Worm (Caenorhabditis elegans): ENCODE results near the gene acy-3.

The acy-3 gene

DNA sequence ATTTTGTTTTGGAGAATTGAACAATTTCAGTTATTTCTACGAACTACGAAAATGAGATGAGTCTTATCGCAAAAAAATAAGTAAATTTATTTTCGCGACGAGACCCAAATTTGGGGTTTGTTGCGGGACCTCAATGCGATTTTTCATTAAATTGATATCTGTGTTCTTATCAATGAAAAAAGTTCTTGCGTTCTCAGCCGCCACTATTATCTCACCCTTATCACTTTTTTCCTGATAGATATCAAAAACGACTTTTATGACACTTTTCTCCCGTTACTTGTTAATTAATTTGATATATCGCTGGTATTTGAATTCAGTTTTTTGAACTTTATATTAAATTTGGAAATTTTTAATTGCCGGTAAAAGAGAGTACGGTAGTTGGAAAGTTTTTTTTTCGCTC lies 42.9 kb downstream of the acy-3 start:
- TF ChIP-seq nhr-77 (tag; optimal IDR thresholded peaks at IDR 0.05) (no peak), sptf-1 (tag; optimal IDR thresholded peaks at IDR 0.05) (no peak), fkh-4 (tag; optimal IDR thresholded peaks at IDR 0.05; ENCODE audit: borderline replicate concordance) (no peak), pax-3 (tag; optimal IDR thresholded peaks at IDR 0.05) (no peak), efl-3 (GFP tag; optimal IDR thresholded peaks at IDR 0.05) (no peak), tbx-2 (tag; optimal IDR thresholded peaks at IDR 0.05) (no peak), xbp-1 (tag; optimal IDR thresholded peaks at IDR 0.05) (no peak), mep-1 (tag; optimal IDR thresholded peaks at IDR 0.05) (no peak), sox-4 (tag; optimal IDR thresholded peaks at IDR 0.05) (no peak)

DNA sequence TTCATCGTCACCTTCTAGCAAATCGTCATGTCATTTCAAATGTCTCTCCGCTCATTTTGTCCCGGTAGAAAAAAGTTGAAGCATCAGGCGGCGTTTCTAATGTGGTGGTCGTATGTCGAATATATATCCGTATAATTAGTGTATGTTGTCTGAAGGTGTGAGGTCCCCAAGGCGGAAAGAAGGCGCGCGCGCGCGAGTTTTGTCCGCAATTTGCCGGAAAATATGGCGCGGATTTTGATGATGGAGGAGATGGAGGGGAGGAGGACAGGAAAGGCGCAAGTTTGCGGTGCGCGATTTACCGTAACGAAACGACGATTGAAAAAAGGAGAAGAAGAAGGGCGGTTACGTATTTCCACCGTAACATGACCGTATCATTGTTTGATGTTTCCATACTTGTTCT lies 44.2 kb downstream of the acy-3 start:
- no peak for TF ChIP-seq swsn-7 (tag; optimal IDR thresholded peaks at IDR 0.05)
- TF ChIP-seq C16A3.4 (tag; optimal IDR thresholded peaks at IDR 0.05): no peak
- no peak for TF ChIP-seq nhr-84 (tag; optimal IDR thresholded peaks at IDR 0.05)
- no peak for TF ChIP-seq sox-4 (tag; optimal IDR thresholded peaks at IDR 0.05)
- no peak for TF ChIP-seq ama-1 (optimal IDR thresholded peaks at IDR 0.05)
- TF ChIP-seq ztf-11 (tag; optimal IDR thresholded peaks at IDR 0.05): no peak
- TF ChIP-seq ceh-8 (GFP tag; optimal IDR thresholded peaks at IDR 0.05): no peak
- no peak for TF ChIP-seq unc-130 (tag; optimal IDR thresholded peaks at IDR 0.05)
- TF ChIP-seq unc-62 (GFP tag; optimal IDR thresholded peaks at IDR 0.05): no peak
- TF ChIP-seq efl-1 (optimal IDR thresholded peaks at IDR 0.05): no peak
- no peak for TF ChIP-seq efl-1 (GFP tag; optimal IDR thresholded peaks at IDR 0.05 in 1 of 2)

DNA sequence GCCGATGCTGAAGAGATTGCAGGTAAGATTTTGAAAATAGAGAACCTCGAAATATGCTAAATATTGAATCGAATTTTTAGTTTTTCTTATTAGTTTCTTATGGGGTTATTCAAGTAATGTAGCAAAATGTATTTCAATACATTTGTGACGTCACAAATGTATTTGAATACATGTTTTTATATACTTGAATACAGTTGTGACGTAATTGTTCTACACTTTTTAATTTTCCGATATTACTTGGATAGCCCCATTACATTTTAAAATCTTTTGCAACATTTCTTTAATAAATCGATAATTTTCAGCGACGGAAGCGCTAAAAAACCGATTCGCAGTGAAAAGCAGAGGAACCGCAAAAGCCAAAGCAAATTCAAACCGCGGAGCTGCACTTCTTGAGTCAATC lies 47.9 kb downstream of the acy-3 start:
- no peak for TF ChIP-seq aly-2 (tag; optimal IDR thresholded peaks at IDR 0.05)
- TF ChIP-seq nhr-12 (tag; optimal IDR thresholded peaks at IDR 0.05): no peak
- TF ChIP-seq lin-15B (tag; optimal IDR thresholded peaks at IDR 0.05): no peak
- no peak for TF ChIP-seq elt-2 (tag; optimal IDR thresholded peaks at IDR 0.05)
- no peak for TF ChIP-seq sup-37 (GFP tag; optimal IDR thresholded peaks at IDR 0.05)
- no peak for TF ChIP-seq lin-14 (GFP tag; optimal IDR thresholded peaks at IDR 0.05)
- no peak for TF ChIP-seq lsy-2 (tag; optimal IDR thresholded peaks at IDR 0.05)
- no peak for TF ChIP-seq nhr-20 (tag; optimal IDR thresholded peaks at IDR 0.05)
- no peak for TF ChIP-seq aha-1 (tag; optimal IDR thresholded peaks at IDR 0.05)
- TF ChIP-seq mep-1 (tag; optimal IDR thresholded peaks at IDR 0.05): no peak
- TF ChIP-seq nhr-84 (tag; optimal IDR thresholded peaks at IDR 0.05): no peak

DNA sequence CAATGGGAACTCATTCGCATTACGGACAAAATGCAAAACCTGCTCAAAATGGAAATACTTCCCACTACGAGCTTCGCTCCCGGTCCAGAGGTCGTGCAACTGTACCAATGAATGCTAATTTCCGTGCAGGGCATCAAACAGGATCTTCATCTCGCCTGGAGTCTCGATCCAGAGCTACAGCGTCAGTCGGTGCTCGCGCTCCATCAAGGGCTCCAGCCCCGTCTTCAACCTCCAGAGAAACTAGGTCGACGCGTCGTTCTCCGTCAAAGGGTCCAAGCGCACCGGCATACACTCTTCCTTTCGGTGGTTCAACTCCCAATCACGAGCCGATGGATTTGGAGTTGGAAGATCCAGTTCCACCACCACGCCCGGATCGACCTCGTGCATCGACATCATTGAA lies 48.5 kb downstream of the acy-3 start:
- TF ChIP-seq efl-1 (optimal IDR thresholded peaks at IDR 0.05) (no peak), efl-1 (GFP tag; optimal IDR thresholded peaks at IDR 0.05 in 1 of 2) (peak in 1 of 2 experiments; percentile 35), ets-5 (GFP tag; IDR thresholded peaks at IDR 0.05) (no peak), sup-37 (GFP tag; optimal IDR thresholded peaks at IDR 0.05) (no peak), snpc-4 (tag; optimal IDR thresholded peaks at IDR 0.05) (no peak), vab-15 (tag; optimal IDR thresholded peaks at IDR 0.05) (no peak)

DNA sequence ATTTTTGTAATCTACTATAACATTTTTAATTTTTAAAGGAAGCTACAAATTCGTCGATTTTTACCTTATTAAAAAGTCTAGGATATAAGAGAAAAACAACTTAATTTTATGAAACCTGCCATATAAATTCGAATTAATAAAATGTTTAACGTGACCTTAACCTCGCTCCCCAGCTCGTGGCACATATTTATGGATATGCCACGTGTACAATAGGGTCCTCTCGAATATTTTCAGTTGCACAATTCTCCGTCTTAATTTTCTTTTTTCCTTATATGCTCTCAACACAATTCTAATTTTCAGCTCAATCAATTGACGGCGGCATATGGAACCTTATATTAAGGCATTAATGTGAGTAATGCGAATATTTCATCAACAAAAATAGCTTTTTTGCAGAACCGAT lies 50.0 kb downstream of the acy-3 start, which contains the start of gene F34D10.4:
Gene F34D10.4 (plus strand): TSS at position 301 of the 400 bp plus-strand sequence.
- TF ChIP-seq hpl-2 (GFP tag; optimal IDR thresholded peaks at IDR 0.05) (peak; percentile 30), dpl-1 (GFP tag; optimal IDR thresholded peaks at IDR 0.05) (no peak)

DNA sequence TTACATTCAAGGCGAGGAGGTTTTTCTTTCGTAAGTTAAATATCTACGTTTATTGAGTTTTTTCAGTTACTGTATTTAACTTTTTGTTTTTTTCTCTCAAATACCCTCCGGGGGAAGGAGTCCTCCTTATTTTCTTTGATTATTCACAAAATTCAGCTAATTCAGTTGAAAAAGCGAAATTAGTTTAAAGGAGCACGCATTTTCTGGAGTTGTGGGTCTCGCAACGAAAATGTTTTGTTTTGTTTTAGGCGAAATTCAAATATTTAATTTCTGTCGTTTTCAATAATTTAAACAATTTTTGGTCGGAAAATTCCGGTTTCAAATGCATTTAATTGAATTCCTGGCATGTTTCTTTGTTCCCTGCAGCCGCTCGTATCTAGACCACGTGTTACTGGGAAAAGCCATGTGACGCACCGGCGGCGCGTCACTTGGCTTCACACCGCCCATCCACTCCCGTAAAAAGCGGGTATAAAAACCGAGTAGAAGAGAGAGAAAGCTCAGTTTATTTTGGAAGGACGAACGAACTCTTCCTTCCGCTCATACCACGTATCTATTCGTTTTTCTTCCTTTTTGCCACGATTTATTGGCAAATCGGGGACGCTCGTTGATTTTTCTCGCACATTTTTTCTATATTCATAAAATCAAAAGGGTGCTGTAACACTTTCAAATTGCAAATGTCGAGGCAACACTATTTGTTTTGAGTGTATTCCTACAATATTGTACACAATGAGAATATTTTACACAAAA lies 50.6 kb downstream of the acy-3 start:
- no peak for TF ChIP-seq nhr-77 (tag; optimal IDR thresholded peaks at IDR 0.05)
- TF ChIP-seq lin-39 (tag; optimal IDR thresholded peaks at IDR 0.05): no peak
- no peak for TF ChIP-seq ceh-88 (GFP tag; IDR thresholded peaks at IDR 0.05)
- TF ChIP-seq snpc-4 (tag; optimal IDR thresholded peaks at IDR 0.05): no peak
- no peak for TF ChIP-seq unc-98 (GFP tag; IDR thresholded peaks at IDR 0.05)
- TF ChIP-seq ets-5 (GFP tag; IDR thresholded peaks at IDR 0.05): no peak
- no peak for TF ChIP-seq irx-1 (tag; optimal IDR thresholded peaks at IDR 0.05)
- no peak for TF ChIP-seq nhr-28 (tag; optimal IDR thresholded peaks at IDR 0.05)
- no peak for TF ChIP-seq nhr-90 (tag; optimal IDR thresholded peaks at IDR 0.05; ENCODE audit: poor library complexity)
- TF ChIP-seq efl-3 (GFP tag; optimal IDR thresholded peaks at IDR 0.05): no peak
- TF ChIP-seq nhr-71 (tag; optimal IDR thresholded peaks at IDR 0.05): peak; percentile 58
- TF ChIP-seq alr-1 (tag; optimal IDR thresholded peaks at IDR 0.05; ENCODE audit: borderline replicate concordance): no peak
- no peak for TF ChIP-seq swsn-7 (tag; optimal IDR thresholded peaks at IDR 0.05)
- no peak for TF ChIP-seq pag-3 (tag; optimal IDR thresholded peaks at IDR 0.05; ENCODE audit: borderline replicate concordance, insufficient read depth)
- TF ChIP-seq mep-1 (tag; optimal IDR thresholded peaks at IDR 0.05): no peak
- no peak for TF ChIP-seq mab-9 (GFP tag; IDR thresholded peaks at IDR 0.05)
- TF ChIP-seq dpl-1 (GFP tag; optimal IDR thresholded peaks at IDR 0.05): peak in 1 of 3 experiments; percentile 39
